Fruit fly (Drosophila melanogaster) whole organism, embryonic: ENCODE measurements around the gene Pp1-13C.

Experiments used
- CG11696 ChIP-seq: fragments of 200-800 bp; sonication (Bioruptor generic); IDR thresholded peaks from 2 replicates; pipeline ENCODE4 v1.3.6; 2022; ENCODE audit warnings: missing biosample characterization, missing genetic modification characterization
- CG1832 ChIP-seq: fragments of 200-800 bp; sonication (Bioruptor generic); optimal IDR thresholded peaks from 2 replicates; lab custom pipeline; 2017; ENCODE audit warnings: missing biosample characterization, mild to moderate bottlenecking, missing genetic modification characterization, inconsistent platforms
- CG2202 ChIP-seq: fragments of 200-800 bp; sonication (Bioruptor generic); optimal IDR thresholded peaks from 2 replicates; lab custom pipeline; 2018; ENCODE audit warnings: missing biosample characterization, mild to moderate bottlenecking, missing genetic modification characterization
- CG33557 ChIP-seq: fragments of 200-800 bp; sonication (Bioruptor generic); optimal IDR thresholded peaks from 2 replicates; lab custom pipeline; 2019; ENCODE audit warnings: missing biosample characterization, mild to moderate bottlenecking, missing genetic modification characterization, moderate library complexity
- CG6175 ChIP-seq: fragments of 200-800 bp; sonication (Bioruptor generic); IDR thresholded peaks from 3 replicates; pipeline ENCODE4 v1.3.6; 2022; ENCODE audit warnings: missing biosample characterization, missing genetic modification characterization
- H2.0 ChIP-seq: fragments of 200-800 bp; sonication (Bioruptor generic); IDR thresholded peaks from 2 replicates; pipeline ENCODE4 v1.3.6; 2022; ENCODE audit warnings: missing biosample characterization, missing genetic modification characterization
- Scr ChIP-seq: fragments of 200-800 bp; sonication (Bioruptor generic); IDR thresholded peaks from 2 replicates; pipeline ENCODE4 v1.3.6; 2022; ENCODE audit warnings: missing biosample characterization, missing genetic modification characterization; ENCODE audit not compliant: partially characterized antibody
- Sox102F ChIP-seq: fragments of 200-800 bp; sonication (Bioruptor generic); optimal IDR thresholded peaks from 2 replicates; lab custom pipeline; 2018; ENCODE audit warnings: missing biosample characterization, mild to moderate bottlenecking, missing genetic modification characterization, moderate library complexity
- br ChIP-seq: fragments of >200 bp; optimal IDR thresholded peaks from 2 replicates; lab custom pipeline; 2017
- jumu ChIP-seq: fragments of 200-800 bp; sonication (Bioruptor generic); optimal IDR thresholded peaks from 3 replicates; lab custom pipeline; 2016; ENCODE audit warnings: missing biosample characterization, missing genetic modification characterization
- nerfin-1 ChIP-seq: fragments of 200-800 bp; sonication (Bioruptor generic); optimal IDR thresholded peaks from 3 replicates; lab custom pipeline; 2019; ENCODE audit warnings: missing biosample characterization, mild to moderate bottlenecking, missing genetic modification characterization, moderate library complexity
- pum ChIP-seq: fragments of 200-800 bp; sonication (Bioruptor generic); optimal IDR thresholded peaks from 2 replicates; lab custom pipeline; 2016; ENCODE audit warnings: missing biosample characterization, missing genetic modification characterization
- sug ChIP-seq: fragments of 200-800 bp; optimal IDR thresholded peaks from 2 replicates; lab custom pipeline; 2019; ENCODE audit warnings: missing biosample characterization, mild to moderate bottlenecking, missing genetic modification characterization, moderate library complexity

- TF ChIP-seq br (lab: Kevin White, UChicago) (no peak), CG2202 (tag; lab: Kevin White, UChicago) (no peak), jumu (GFP tag; lab: Kevin White, UChicago) (no peak), CG1832 (GFP tag; lab: Kevin White, UChicago) (no peak), CG11696 (GFP tag; lab: Robert Waterston, UW) (no peak), nerfin-1 (tag; lab: Kevin White, UChicago) (no peak), sug (tag; lab: Kevin White, UChicago) (no peak), pum (GFP tag; lab: Kevin White, UChicago) (no peak), CG6175 (GFP tag; lab: Robert Waterston, UW) (no peak), Sox102F (GFP tag; lab: Kevin White, UChicago) (no peak), H2.0 (GFP tag; lab: Robert Waterston, UW) (no peak), CG33557 (GFP tag; lab: Kevin White, UChicago) (no peak), Scr (GFP tag; lab: Robert Waterston, UW) (no peak)
These were observed 46.0 kb upstream of the Pp1-13C start for dm6 chrX:15406811-15407210.
